Worm (Caenorhabditis elegans) whole organism, late embryonic: ENCODE measurements around the gene csn-4.

Experiments used
- C08G9.2 ChIP-seq: sonication (generic microtip); optimal IDR thresholded peaks from 2 replicates; lab custom pipeline; 2016; ENCODE audit warnings: mild to moderate bottlenecking, missing genetic modification characterization, moderate library complexity, missing compliant biosample characterization
- C38D4.7 ChIP-seq: fragments of 200-800 bp; sonication (Bioruptor generic); optimal IDR thresholded peaks from 2 replicates; lab custom pipeline; 2018; ENCODE audit warnings: mild to moderate bottlenecking, missing genetic modification characterization, moderate library complexity, missing compliant biosample characterization
- F13H6.1 ChIP-seq: sonication (generic microtip); optimal IDR thresholded peaks from 2 replicates; lab custom pipeline; 2016; ENCODE audit warnings: missing genetic modification characterization, missing compliant biosample characterization
- K02D7.2 ChIP-seq: sonication (generic microtip); optimal IDR thresholded peaks from 2 replicates; lab custom pipeline; 2017; ENCODE audit warnings: mild to moderate bottlenecking, missing genetic modification characterization, missing compliant biosample characterization
- K09A11.1 ChIP-seq: sonication (generic microtip); optimal IDR thresholded peaks from 2 replicates; lab custom pipeline; 2017; ENCODE audit warnings: antibody characterized with exemption, mild to moderate bottlenecking, missing genetic modification characterization, missing compliant biosample characterization; ENCODE audit not compliant: insufficient read depth
- Y22D7AL.16 ChIP-seq: sonication (generic microtip); optimal IDR thresholded peaks from 2 replicates; lab custom pipeline; 2016; ENCODE audit warnings: missing genetic modification characterization, missing compliant biosample characterization
- ahr-1 ChIP-seq: sonication (generic microtip); optimal IDR thresholded peaks from 2 replicates; lab custom pipeline; 2016; ENCODE audit warnings: missing genetic modification characterization, missing compliant biosample characterization
- ceh-14 ChIP-seq: sonication (generic microtip); optimal IDR thresholded peaks from 2 replicates; lab custom pipeline; 2016; ENCODE audit warnings: missing genotype, missing genetic modification characterization, missing compliant biosample characterization
- ceh-18 ChIP-seq: sonication (generic microtip); optimal IDR thresholded peaks from 2 replicates; lab custom pipeline; 2016; ENCODE audit warnings: missing genetic modification characterization, missing compliant biosample characterization
- ceh-31 ChIP-seq: sonication (generic microtip); optimal IDR thresholded peaks from 2 replicates; lab custom pipeline; 2016; ENCODE audit warnings: missing genetic modification characterization, missing compliant biosample characterization
- ceh-48 ChIP-seq: sonication (generic microtip); optimal IDR thresholded peaks from 2 replicates; lab custom pipeline; 2016; ENCODE audit warnings: missing genetic modification characterization, inconsistent platforms, missing compliant biosample characterization
- dve-1 ChIP-seq: sonication (generic microtip); optimal IDR thresholded peaks from 2 replicates; lab custom pipeline; 2017; ENCODE audit warnings: antibody characterized with exemption, mild to moderate bottlenecking, missing genetic modification characterization, missing compliant biosample characterization
- elt-2 ChIP-seq: sonication (generic microtip); optimal IDR thresholded peaks from 2 replicates; lab custom pipeline; 2016; ENCODE audit warnings: missing genetic modification reagents, missing genetic modification characterization, missing compliant biosample characterization
- elt-4 ChIP-seq: sonication (generic microtip); optimal IDR thresholded peaks from 2 replicates; lab custom pipeline; 2016; ENCODE audit warnings: missing genetic modification characterization, missing compliant biosample characterization
- ets-4 ChIP-seq: sonication (generic microtip); optimal IDR thresholded peaks from 2 replicates; lab custom pipeline; 2016; ENCODE audit warnings: missing genetic modification characterization, missing compliant biosample characterization
- fax-1 ChIP-seq: sonication (generic microtip); optimal IDR thresholded peaks from 2 replicates; lab custom pipeline; 2016; ENCODE audit warnings: missing genotype, missing genetic modification characterization, missing compliant biosample characterization
- fkh-10 ChIP-seq: fragments of 150-350 bp; optimal IDR thresholded peaks from 2 replicates; lab custom pipeline; 2014; ENCODE audit warnings: missing biosample characterization, missing genetic modification reagents, missing genetic modification characterization
- fkh-6 ChIP-seq: sonication (generic microtip); optimal IDR thresholded peaks from 2 replicates; lab custom pipeline; 2016; ENCODE audit warnings: missing genetic modification characterization, missing compliant biosample characterization
- gmeb-2 ChIP-seq: sonication (generic microtip); optimal IDR thresholded peaks from 2 replicates; lab custom pipeline; 2016; ENCODE audit warnings: missing genetic modification characterization, inconsistent platforms, missing compliant biosample characterization
- hlh-13 ChIP-seq: fragments of 200-800 bp; sonication (Bioruptor generic); optimal IDR thresholded peaks from 2 replicates; lab custom pipeline; 2018; ENCODE audit warnings: mild to moderate bottlenecking, missing genetic modification characterization, missing compliant biosample characterization
- hlh-8 ChIP-seq: sonication (generic microtip); optimal IDR thresholded peaks from 2 replicates; lab custom pipeline; 2016; ENCODE audit warnings: missing genotype, missing genetic modification characterization, missing compliant biosample characterization
- lim-6 ChIP-seq: sonication (generic microtip); optimal IDR thresholded peaks from 2 replicates; lab custom pipeline; 2016; ENCODE audit warnings: missing genetic modification characterization, missing compliant biosample characterization
- nhr-11 ChIP-seq: fragments of 150-350 bp; optimal IDR thresholded peaks from 2 replicates; lab custom pipeline; 2014; ENCODE audit warnings: missing biosample characterization, missing genetic modification characterization
- pag-3 ChIP-seq: sonication (generic microtip); optimal IDR thresholded peaks from 2 replicates; lab custom pipeline; 2016; ENCODE audit warnings: missing compliant biosample characterization, missing genetic modification characterization, borderline replicate concordance
- pat-9 ChIP-seq: fragments of 200-800 bp; sonication (Bioruptor generic); optimal IDR thresholded peaks from 2 replicates; lab custom pipeline; 2018; ENCODE audit warnings: mild to moderate bottlenecking, missing genetic modification characterization, moderate library complexity, missing compliant biosample characterization
- pax-1 ChIP-seq: fragments of 150-350 bp; optimal IDR thresholded peaks from 2 replicates; lab custom pipeline; 2014; ENCODE audit warnings: missing biosample characterization, missing genetic modification characterization
- pha-4 ChIP-seq: fragments of 150-350 bp; optimal IDR thresholded peaks from 2 replicates; lab custom pipeline; 2018; ENCODE audit warnings: missing biosample characterization, missing genetic modification reagents, missing genetic modification characterization
- pqm-1 ChIP-seq: sonication (generic microtip); optimal IDR thresholded peaks from 2 replicates; lab custom pipeline; 2016; ENCODE audit warnings: missing genetic modification characterization, missing compliant biosample characterization
- pros-1 ChIP-seq: fragments of 150-350 bp; optimal IDR thresholded peaks from 2 replicates; lab custom pipeline; 2014; ENCODE audit warnings: missing biosample characterization, missing genetic modification reagents, missing genetic modification characterization
- ref-2 ChIP-seq: sonication (generic microtip); optimal IDR thresholded peaks from 2 replicates; lab custom pipeline; 2016; ENCODE audit warnings: missing genetic modification characterization, missing compliant biosample characterization
- rnt-1 ChIP-seq: sonication (generic microtip); optimal IDR thresholded peaks from 2 replicates; lab custom pipeline; 2016; ENCODE audit warnings: missing genetic modification characterization, missing compliant biosample characterization
- sox-4 ChIP-seq: sonication (generic microtip); optimal IDR thresholded peaks from 2 replicates; lab custom pipeline; 2017; ENCODE audit warnings: mild to moderate bottlenecking, missing genetic modification characterization, inconsistent platforms, missing compliant biosample characterization
- syd-9 ChIP-seq: sonication (generic microtip); optimal IDR thresholded peaks from 2 replicates; lab custom pipeline; 2016; ENCODE audit warnings: mild to moderate bottlenecking, missing genetic modification characterization, moderate library complexity, missing compliant biosample characterization
- tbx-2 ChIP-seq: sonication (generic microtip); optimal IDR thresholded peaks from 2 replicates; lab custom pipeline; 2016; ENCODE audit warnings: missing genetic modification characterization, missing compliant biosample characterization
- ttx-3 ChIP-seq: sonication (generic microtip); optimal IDR thresholded peaks from 2 replicates; lab custom pipeline; 2016; ENCODE audit warnings: missing genetic modification reagents, missing genetic modification characterization, missing compliant biosample characterization
- unc-42 ChIP-seq: sonication (generic microtip); optimal IDR thresholded peaks from 2 replicates; lab custom pipeline; 2016; ENCODE audit warnings: missing genotype, missing genetic modification characterization, missing compliant biosample characterization
- unc-55 ChIP-seq: sonication (generic microtip); optimal IDR thresholded peaks from 2 replicates; lab custom pipeline; 2017; ENCODE audit warnings: missing biosample characterization, missing genetic modification reagents, missing genetic modification characterization
- zip-5 ChIP-seq: sonication (generic microtip); optimal IDR thresholded peaks from 2 replicates; lab custom pipeline; 2016; ENCODE audit warnings: missing genetic modification characterization, missing compliant biosample characterization
- ztf-16 ChIP-seq: sonication (generic microtip); optimal IDR thresholded peaks from 2 replicates; lab custom pipeline; 2017; ENCODE audit warnings: missing genetic modification characterization, missing compliant biosample characterization

Gene csn-4

DNA sequence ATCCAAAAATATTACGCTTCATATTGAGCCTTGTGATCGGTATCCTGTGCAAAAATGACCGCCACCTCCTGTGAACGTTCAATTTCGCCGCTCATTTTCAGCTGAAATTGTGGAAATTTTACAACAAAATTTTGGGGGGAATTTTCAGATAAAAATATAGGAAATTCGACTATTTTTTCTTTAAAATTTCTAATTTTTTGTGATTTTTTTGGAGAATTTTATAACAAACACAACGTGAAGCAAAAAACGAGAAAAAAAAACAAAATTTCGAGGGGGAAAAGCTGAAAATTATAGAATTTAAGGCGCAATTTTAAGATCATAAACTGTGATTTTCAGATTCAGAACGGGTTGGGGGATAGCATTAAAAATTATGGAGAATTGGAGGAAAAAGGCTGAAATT lies at the start of gene csn-4:
Gene csn-4, minus strand, starts transcription at position 101 of the 400 bp plus-strand sequence.
- no peak for TF ChIP-seq unc-42
- no peak for TF ChIP-seq syd-9 (tag; lab: Kevin White, UChicago)
- TF ChIP-seq ceh-48, result no peak
- TF ChIP-seq gmeb-2 (tag; lab: Kevin White, UChicago), result no peak
- no peak for TF ChIP-seq K02D7.2 (tag; lab: Kevin White, UChicago)
- no peak for TF ChIP-seq fkh-10
- TF ChIP-seq dve-1, result no peak
- no peak for TF ChIP-seq fkh-6 (tag; lab: Kevin White, UChicago)
- no peak for TF ChIP-seq pros-1
- TF ChIP-seq ztf-16 (tag; lab: Kevin White, UChicago), result no peak
- no peak for TF ChIP-seq ets-4 (tag; lab: Kevin White, UChicago)
- TF ChIP-seq pha-4 (tag; lab: Kevin White, UChicago), result no peak
- TF ChIP-seq ttx-3, result no peak
- no peak for TF ChIP-seq ceh-14 (tag; lab: Kevin White, UChicago)
- no peak for TF ChIP-seq pqm-1 (tag; lab: Kevin White, UChicago)
- TF ChIP-seq rnt-1, result no peak
- no peak for TF ChIP-seq tbx-2
- TF ChIP-seq ref-2 (tag; lab: Kevin White, UChicago), result no peak
- no peak for TF ChIP-seq hlh-13 (GFP tag; lab: Kevin White, UChicago)
- no peak for TF ChIP-seq pat-9

ce11 chrIV:1127852-1128251 lies 41.0 kb upstream of the csn-4 start:
- TF ChIP-seq unc-42, result no peak
- no peak for TF ChIP-seq ets-4 (tag; lab: Kevin White, UChicago)
- TF ChIP-seq nhr-11 (tag; lab: Kevin White, UChicago), result no peak
- no peak for TF ChIP-seq pax-1
- no peak for TF ChIP-seq ahr-1 (tag; lab: Kevin White, UChicago)
- TF ChIP-seq K09A11.1, result no peak
- TF ChIP-seq syd-9 (tag; lab: Kevin White, UChicago), result no peak
- no peak for TF ChIP-seq pha-4 (tag; lab: Kevin White, UChicago)
- no peak for TF ChIP-seq C38D4.7 (GFP tag; lab: Kevin White, UChicago)
- no peak for TF ChIP-seq fkh-6 (tag; lab: Kevin White, UChicago)
- TF ChIP-seq ref-2 (tag; lab: Kevin White, UChicago), result no peak
- no peak for TF ChIP-seq pag-3 (tag; lab: Kevin White, UChicago)
- TF ChIP-seq F13H6.1 (tag; lab: Kevin White, UChicago), result no peak

- TF ChIP-seq C08G9.2 (tag; lab: Kevin White, UChicago), result no peak
- TF ChIP-seq ceh-31 (tag; lab: Kevin White, UChicago), result no peak
- TF ChIP-seq pag-3 (tag; lab: Kevin White, UChicago), result no peak
- TF ChIP-seq, all 69 proteins: peak for 0
Measured at ce11 chrIV:1126490-1126889, 39.7 kb upstream of the csn-4 start, which contains the start of gene perm-2. TSS of gene perm-2 (plus strand) at chrIV:1126790.

DNA sequence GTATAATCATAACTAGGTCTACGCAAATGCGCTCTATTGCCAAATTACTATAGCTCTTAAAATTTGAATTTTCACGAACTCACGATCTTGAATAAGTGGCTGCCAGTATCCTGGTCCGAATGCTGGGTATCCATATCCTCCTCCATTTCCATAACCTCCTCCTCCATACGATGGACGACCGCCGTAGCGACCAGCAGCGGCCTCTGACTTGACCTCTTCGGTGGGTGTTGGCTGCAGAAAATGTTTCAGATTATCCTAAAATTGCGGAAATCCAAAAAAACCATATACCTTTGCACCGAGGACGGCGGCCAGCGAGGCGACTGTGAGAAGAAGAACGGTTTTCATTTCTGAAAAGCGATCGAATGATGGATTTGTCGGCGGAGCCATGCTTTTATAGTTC lies 37.9 kb upstream of the csn-4 start, which contains the start of gene perm-4:
Gene perm-4, minus strand, starts transcription at position 367 of the 400 bp plus-strand sequence.
- no peak for TF ChIP-seq Y22D7AL.16 (tag; lab: Kevin White, UChicago)
- TF ChIP-seq unc-55 (GFP tag; lab: Kevin White, UChicago), result no peak
- no peak for TF ChIP-seq ztf-16 (tag; lab: Kevin White, UChicago)
- TF ChIP-seq ceh-18 (tag; lab: Kevin White, UChicago), result no peak
- TF ChIP-seq elt-4 (tag; lab: Kevin White, UChicago), result no peak
- TF ChIP-seq lim-6 (tag; lab: Kevin White, UChicago), result no peak
- no peak for TF ChIP-seq fax-1 (tag; lab: Kevin White, UChicago)

DNA sequence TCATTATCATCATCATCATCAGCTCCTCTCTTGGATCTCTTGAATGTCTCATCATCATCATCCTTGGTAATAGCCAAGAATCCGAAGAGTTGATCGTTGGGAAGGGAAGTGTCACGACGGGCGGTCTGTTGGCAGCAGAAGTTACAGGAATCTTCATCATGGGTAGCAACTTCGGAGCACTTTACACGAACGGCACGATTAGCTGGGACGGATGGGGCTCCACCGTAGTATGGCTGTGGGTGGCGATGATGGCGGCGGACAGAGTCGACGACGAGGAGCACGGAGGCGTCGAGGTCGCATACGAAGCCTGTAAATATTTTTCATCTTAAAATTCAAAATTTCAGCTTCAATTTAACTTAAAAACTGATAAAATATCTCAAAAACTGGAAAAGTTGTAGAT lies 36.5 kb upstream of the csn-4 start:
- no peak for TF ChIP-seq nhr-11 (tag; lab: Kevin White, UChicago)
- no peak for TF ChIP-seq pag-3 (tag; lab: Kevin White, UChicago)
- TF ChIP-seq elt-2 (tag; lab: Kevin White, UChicago), result no peak
- TF ChIP-seq K09A11.1, result no peak
- no peak for TF ChIP-seq tbx-2
- TF ChIP-seq zip-5 (tag; lab: Kevin White, UChicago), result no peak
- TF ChIP-seq hlh-8 (tag; lab: Kevin White, UChicago), result no peak
- TF ChIP-seq elt-4 (tag; lab: Kevin White, UChicago), result no peak
- no peak for TF ChIP-seq gmeb-2 (tag; lab: Kevin White, UChicago)
- no peak for TF ChIP-seq sox-4
